Worm (Caenorhabditis elegans) whole organism, mixed stage, embryonic: ENCODE data around the gene clc-28.

Source experiments
- elt-1 ChIP-seq: sonication (generic microtip); optimal IDR thresholded peaks from 2 replicates; lab custom pipeline; 2017; ENCODE audit warnings: missing genetic modification characterization, mild to moderate bottlenecking, missing compliant biosample characterization, antibody characterized with exemption, moderate library complexity, borderline replicate concordance; ENCODE audit not compliant: insufficient read depth
- lsy-2 ChIP-seq: fragments of 150-350 bp; optimal IDR thresholded peaks from 2 replicates; lab custom pipeline; 2014; ENCODE audit warnings: missing biosample characterization, missing genetic modification characterization
- nhr-12 ChIP-seq: fragments of 150-350 bp; optimal IDR thresholded peaks from 2 replicates; lab custom pipeline; 2014; ENCODE audit warnings: missing biosample characterization, missing genetic modification characterization
- nhr-28 ChIP-seq: fragments of 150-350 bp; optimal IDR thresholded peaks from 2 replicates; lab custom pipeline; 2014; ENCODE audit warnings: missing biosample characterization, missing genetic modification characterization
- pha-4 ChIP-seq: fragments of 150-350 bp; optimal IDR thresholded peaks from 2 replicates; lab custom pipeline; 2018; ENCODE audit warnings: missing biosample characterization, missing genetic modification reagents, missing genetic modification characterization
- unc-62 ChIP-seq: fragments of 150-350 bp; optimal IDR thresholded peaks from 2 replicates; lab custom pipeline; 2014; ENCODE audit warnings: missing biosample characterization, missing genetic modification reagents, missing genetic modification characterization

DNA sequence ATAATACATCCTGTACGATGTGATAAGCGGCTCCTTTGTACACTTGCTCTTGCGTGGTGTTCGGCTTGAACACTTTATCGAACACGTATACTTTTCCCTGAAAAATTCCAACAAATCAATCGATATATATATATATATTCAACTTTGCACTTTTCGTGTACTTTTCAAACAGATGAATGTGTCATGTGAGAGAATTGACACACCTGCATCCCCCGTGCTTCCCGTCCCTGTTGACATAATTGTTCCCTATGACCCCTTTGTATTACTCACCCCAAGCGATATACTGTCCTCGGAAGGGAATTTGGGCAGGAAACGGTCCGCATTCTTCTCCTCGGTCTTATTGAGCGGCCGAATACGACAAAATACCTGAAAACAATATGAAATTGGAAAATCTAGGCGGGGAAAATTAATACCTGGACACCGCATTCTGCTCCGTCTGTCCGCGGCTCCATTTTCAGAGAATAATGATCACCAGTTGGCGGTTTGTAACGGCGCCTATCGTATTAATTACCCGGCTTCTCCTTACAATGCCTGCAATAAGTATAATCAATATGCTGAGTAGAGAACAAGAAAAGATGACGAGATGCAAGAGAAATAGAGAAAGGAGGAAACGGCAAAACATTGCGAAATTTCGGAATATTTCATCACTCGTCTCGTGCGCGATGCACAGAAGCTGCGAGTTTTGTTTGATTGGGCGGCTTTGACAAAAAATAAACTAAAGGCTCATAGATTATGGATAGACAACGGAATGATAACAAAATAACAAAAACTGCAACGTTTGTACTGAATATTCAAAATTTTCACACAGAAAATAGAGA, 15.6 kb upstream of the clc-28 start, which contains the start of gene unc-116:
- no peak for TF ChIP-seq nhr-12 (tag; lab: Kevin White, UChicago)
- no peak for TF ChIP-seq lsy-2 (tag; lab: Kevin White, UChicago)
- peak; percentile 78 for TF ChIP-seq pha-4 (tag; lab: Kevin White, UChicago)
- no peak for TF ChIP-seq nhr-28 (tag; lab: Kevin White, UChicago)
- TF ChIP-seq elt-1, result no peak
- TF ChIP-seq unc-62 (GFP tag; lab: Kevin White, UChicago), result no peak
